Worm (Caenorhabditis elegans) whole organism, L1 larva: Measurements from ENCODE around the gene ver-3.

Experiments
- F16B12.6 ChIP-seq: fragments of 150-350 bp; optimal IDR thresholded peaks from 2 replicates; lab custom pipeline; 2014; ENCODE audit warnings: missing biosample characterization, missing genetic modification characterization
- aly-2 ChIP-seq: fragments of 150-350 bp; optimal IDR thresholded peaks from 2 replicates; lab custom pipeline; 2014; ENCODE audit warnings: missing biosample characterization, missing genetic modification characterization
- nhr-28 ChIP-seq: fragments of 150-350 bp; optimal IDR thresholded peaks from 2 replicates; lab custom pipeline; 2014; ENCODE audit warnings: missing biosample characterization, missing genetic modification characterization
- zag-1 ChIP-seq: fragments of 150-350 bp; optimal IDR thresholded peaks from 2 replicates; lab custom pipeline; 2014; ENCODE audit warnings: missing biosample characterization, missing genetic modification characterization
- ztf-11 ChIP-seq, 2 experiments: sonication (generic microtip); optimal IDR thresholded peaks; 2 replicates each; lab custom pipeline; 2016 to 2017; ENCODE audit warnings: missing genetic modification characterization in 2 of 2, missing biosample characterization in 1 of 2, missing compliant biosample characterization in 1 of 2

DNA sequence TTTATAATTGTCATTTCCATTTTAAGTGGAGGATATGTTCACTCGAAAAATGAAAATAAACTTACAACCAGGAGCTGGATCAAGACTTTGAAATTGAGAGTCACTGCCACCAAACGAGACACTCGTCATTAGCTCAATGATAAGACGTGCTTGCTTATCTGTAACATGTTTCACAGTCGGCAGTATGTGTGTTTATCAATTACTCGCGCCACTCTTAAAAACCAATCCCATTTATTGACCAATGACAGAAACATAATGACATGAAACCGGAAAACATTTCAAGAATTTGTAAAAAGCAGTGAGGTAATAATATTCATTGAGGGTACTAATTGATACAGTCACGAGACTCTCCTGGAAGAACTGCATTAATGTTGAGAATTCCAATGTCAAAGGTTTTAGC is 15.8 kb downstream of the ver-3 start, which contains the start of gene del-5:
- TF ChIP-seq aly-2 (tag; lab: Kevin White, UChicago) (no peak), ztf-11 (tag; optimal IDR thresholded peaks at IDR 0.05; lab: Kevin White, UChicago) (no peak), zag-1 (no peak), nhr-28 (tag; lab: Kevin White, UChicago) (no peak), F16B12.6 (no peak)
